Fruit fly (Drosophila melanogaster) whole organism, embryonic: ENCODE measurements around the gene gro.

Experiments used
- Asciz ChIP-seq: fragments of 200-800 bp; sonication (Bioruptor generic); optimal IDR thresholded peaks from 2 replicates; lab custom pipeline; 2017; ENCODE audit warnings: missing biosample characterization, mild to moderate bottlenecking, missing genetic modification characterization, missing genetic modification reagents
- Atf-2 ChIP-seq: fragments of 200-800 bp; sonication (Bioruptor generic); optimal IDR thresholded peaks from 2 replicates; lab custom pipeline; 2016; ENCODE audit warnings: missing biosample characterization, missing genetic modification characterization
- BtbVII ChIP-seq: fragments of 200-800 bp; sonication (Bioruptor generic); optimal IDR thresholded peaks from 3 replicates; lab custom pipeline; 2017; ENCODE audit warnings: missing biosample characterization, mild to moderate bottlenecking, missing genetic modification characterization
- CG1024 ChIP-seq: fragments of 200-800 bp; sonication (Bioruptor generic); IDR thresholded peaks from 2 replicates; pipeline ENCODE4 v1.3.6; 2022; ENCODE audit warnings: missing biosample characterization, missing genetic modification characterization
- CG10321 ChIP-seq: fragments of 200-800 bp; sonication (Bioruptor generic); IDR thresholded peaks from 2 replicates; pipeline ENCODE4 v1.3.6; 2022; ENCODE audit warnings: missing biosample characterization, missing genetic modification characterization
- CG10431 ChIP-seq: fragments of 200-800 bp; sonication (Bioruptor generic); optimal IDR thresholded peaks from 3 replicates; lab custom pipeline; 2018; ENCODE audit warnings: missing biosample characterization, mild to moderate bottlenecking, missing genetic modification characterization
- CG15696 ChIP-seq: fragments of 200-800 bp; sonication (Bioruptor generic); optimal IDR thresholded peaks from 2 replicates; lab custom pipeline; 2019; ENCODE audit warnings: missing biosample characterization, mild to moderate bottlenecking, missing genetic modification characterization, moderate library complexity
- CG17359 ChIP-seq: fragments of 200-800 bp; sonication (Bioruptor generic); optimal IDR thresholded peaks from 3 replicates; lab custom pipeline; 2018; ENCODE audit warnings: missing biosample characterization, mild to moderate bottlenecking, missing genetic modification characterization, moderate library complexity
- CG2116 ChIP-seq: fragments of 200-800 bp; sonication (Bioruptor generic); optimal IDR thresholded peaks from 3 replicates; lab custom pipeline; 2018; ENCODE audit warnings: missing biosample characterization, mild to moderate bottlenecking, missing genetic modification characterization
- CG2712 ChIP-seq: fragments of 200-800 bp; optimal IDR thresholded peaks from 3 replicates; lab custom pipeline; 2019; ENCODE audit warnings: missing biosample characterization, mild to moderate bottlenecking, missing genetic modification characterization, moderate library complexity
- CG31224 ChIP-seq: fragments of 200-800 bp; sonication (Bioruptor generic); IDR thresholded peaks from 2 replicates; pipeline ENCODE4 v1.3.6; 2022; ENCODE audit warnings: missing biosample characterization, missing genetic modification characterization
- CG3163 ChIP-seq: fragments of 200-800 bp; sonication (Bioruptor generic); optimal IDR thresholded peaks from 3 replicates; lab custom pipeline; 2016; ENCODE audit warnings: missing biosample characterization, missing genetic modification characterization
- CG34376 ChIP-seq: fragments of 200-800 bp; sonication (Bioruptor generic); optimal IDR thresholded peaks from 2 replicates; lab custom pipeline; 2018; ENCODE audit warnings: missing biosample characterization, mild to moderate bottlenecking, missing genetic modification characterization
- CG4282 ChIP-seq: fragments of 200-800 bp; sonication (Bioruptor generic); optimal IDR thresholded peaks from 2 replicates; lab custom pipeline; 2016; ENCODE audit warnings: missing biosample characterization, missing genetic modification characterization
- CG4424 ChIP-seq: fragments of 200-800 bp; sonication (Bioruptor generic); optimal IDR thresholded peaks from 3 replicates; lab custom pipeline; 2016; ENCODE audit warnings: missing biosample characterization, missing genetic modification characterization
- CG4617 ChIP-seq: fragments of 200-800 bp; sonication (Bioruptor generic); optimal IDR thresholded peaks from 3 replicates; lab custom pipeline; 2016; ENCODE audit warnings: missing biosample characterization, missing genetic modification characterization, borderline replicate concordance
- CG6175 ChIP-seq: fragments of 200-800 bp; sonication (Bioruptor generic); IDR thresholded peaks from 3 replicates; pipeline ENCODE4 v1.3.6; 2022; ENCODE audit warnings: missing biosample characterization, missing genetic modification characterization
- CG7372 ChIP-seq: fragments of 200-800 bp; sonication (Bioruptor generic); IDR thresholded peaks from 2 replicates; pipeline ENCODE4 v1.3.6; 2022; ENCODE audit warnings: missing biosample characterization, missing genetic modification characterization
- CG7556 ChIP-seq: fragments of 200-800 bp; sonication (Bioruptor generic); optimal IDR thresholded peaks from 2 replicates; lab custom pipeline; 2017; ENCODE audit warnings: missing biosample characterization, mild to moderate bottlenecking, missing genetic modification characterization
- CG8765 ChIP-seq: fragments of 200-800 bp; sonication (Bioruptor generic); IDR thresholded peaks from 2 replicates; pipeline ENCODE4 v1.3.6; 2022; ENCODE audit warnings: missing biosample characterization, missing genetic modification characterization
- CoRest ChIP-seq: fragments of 200-800 bp; sonication (Bioruptor generic); optimal IDR thresholded peaks from 3 replicates; lab custom pipeline; 2018; ENCODE audit warnings: missing biosample characterization, mild to moderate bottlenecking, missing genetic modification characterization, moderate library complexity
- D19B ChIP-seq: fragments of 200-800 bp; sonication (Bioruptor generic); optimal IDR thresholded peaks from 2 replicates; lab custom pipeline; 2017; ENCODE audit warnings: missing biosample characterization, mild to moderate bottlenecking, missing genetic modification characterization
- Lpt ChIP-seq: fragments of >200 bp; optimal IDR thresholded peaks from 2 replicates; lab custom pipeline; 2018; ENCODE audit warnings: missing biosample characterization, missing genetic modification characterization
- Max ChIP-seq: fragments of 200-800 bp; sonication (Bioruptor generic); optimal IDR thresholded peaks from 2 replicates; lab custom pipeline; 2016; ENCODE audit warnings: missing biosample characterization, mild to moderate bottlenecking, missing genetic modification characterization
- NFAT ChIP-seq: fragments of 200-800 bp; sonication (Bioruptor generic); IDR thresholded peaks from 2 replicates; pipeline ENCODE4 v1.3.6; 2022; ENCODE audit warnings: missing biosample characterization, missing genetic modification characterization
- Nf-YA ChIP-seq: fragments of 200-800 bp; sonication (Bioruptor generic); IDR thresholded peaks from 2 replicates; pipeline ENCODE4 v1.3.6; 2022; ENCODE audit warnings: missing biosample characterization, missing genetic modification characterization
- Oli ChIP-seq: fragments of 200-800 bp; sonication (Bioruptor generic); optimal IDR thresholded peaks from 2 replicates; lab custom pipeline; 2018; ENCODE audit warnings: missing biosample characterization, mild to moderate bottlenecking, missing genetic modification characterization, moderate library complexity
- Opbp ChIP-seq: fragments of 200-800 bp; sonication (Bioruptor generic); IDR thresholded peaks from 3 replicates; pipeline ENCODE4 v1.3.6; 2022; ENCODE audit warnings: missing biosample characterization, missing genetic modification characterization; ENCODE audit not compliant: partially characterized antibody
- Xrp1 ChIP-seq: fragments of 200-800 bp; sonication (Bioruptor generic); IDR thresholded peaks from 2 replicates; pipeline ENCODE4 v1.3.6; 2022; ENCODE audit warnings: missing biosample characterization, missing genetic modification characterization
- aop ChIP-seq: fragments of 200-800 bp; sonication (Bioruptor generic); IDR thresholded peaks from 2 replicates; pipeline ENCODE4 v1.3.6; 2022; ENCODE audit warnings: missing biosample characterization, missing genetic modification characterization
- crc ChIP-seq: fragments of 200-800 bp; sonication (Bioruptor generic); optimal IDR thresholded peaks from 2 replicates; lab custom pipeline; 2016; ENCODE audit warnings: missing biosample characterization, missing genetic modification characterization
- crp ChIP-seq, 2 experiments: fragments of 200-800 bp; sonication (Bioruptor generic); optimal IDR thresholded peaks; 2 replicates in 1 of 2; 3 replicates in 1 of 2; lab custom pipeline; 2017; ENCODE audit warnings: missing biosample characterization in 2 of 2, missing genetic modification characterization in 2 of 2, mild to moderate bottlenecking in 1 of 2, moderate library complexity in 1 of 2
- gcm2 ChIP-seq: fragments of 200-800 bp; sonication (Bioruptor generic); optimal IDR thresholded peaks from 2 replicates; lab custom pipeline; 2016; ENCODE audit warnings: missing biosample characterization, missing genetic modification characterization
- hbn ChIP-seq: fragments of 200-800 bp; sonication (Bioruptor generic); IDR thresholded peaks from 2 replicates; pipeline ENCODE4 v1.3.6; 2022; ENCODE audit warnings: missing biosample characterization, missing genetic modification characterization; ENCODE audit not compliant: partially characterized antibody
- jigr1 ChIP-seq: fragments of 200-800 bp; sonication (Bioruptor generic); IDR thresholded peaks from 3 replicates; pipeline ENCODE4 v1.3.6; 2022; ENCODE audit warnings: missing biosample characterization, missing genetic modification characterization
- kah ChIP-seq: fragments of 200-800 bp; sonication (Bioruptor generic); optimal IDR thresholded peaks from 2 replicates; lab custom pipeline; 2018; ENCODE audit warnings: missing biosample characterization, mild to moderate bottlenecking, missing genetic modification characterization
- klu ChIP-seq: fragments of 200-800 bp; sonication (Bioruptor generic); IDR thresholded peaks from 2 replicates; pipeline ENCODE4 v1.3.6; 2022; ENCODE audit warnings: missing biosample characterization, missing genetic modification characterization
- lilli ChIP-seq: fragments of 200-800 bp; sonication (Bioruptor generic); optimal IDR thresholded peaks from 3 replicates; lab custom pipeline; 2016; ENCODE audit warnings: missing biosample characterization, missing genetic modification characterization
- oc ChIP-seq: fragments of 200-800 bp; sonication (Bioruptor generic); optimal IDR thresholded peaks from 2 replicates; lab custom pipeline; 2018; ENCODE audit warnings: missing biosample characterization, mild to moderate bottlenecking, missing genetic modification characterization, moderate library complexity
- pfk ChIP-seq: fragments of 200-800 bp; sonication (Bioruptor generic); optimal IDR thresholded peaks from 2 replicates; lab custom pipeline; 2018; ENCODE audit warnings: missing biosample characterization, mild to moderate bottlenecking, missing genetic modification characterization, moderate library complexity
- pum ChIP-seq: fragments of 200-800 bp; sonication (Bioruptor generic); optimal IDR thresholded peaks from 2 replicates; lab custom pipeline; 2016; ENCODE audit warnings: missing biosample characterization, missing genetic modification characterization
- schlank ChIP-seq: fragments of 200-800 bp; sonication (Bioruptor generic); optimal IDR thresholded peaks from 2 replicates; lab custom pipeline; 2018; ENCODE audit warnings: missing biosample characterization, mild to moderate bottlenecking, missing genetic modification characterization
- sima ChIP-seq: fragments of 200-800 bp; sonication (Bioruptor generic); optimal IDR thresholded peaks from 2 replicates; lab custom pipeline; 2016; ENCODE audit warnings: missing biosample characterization, missing genetic modification characterization
- stc ChIP-seq: fragments of 200-800 bp; sonication (Bioruptor generic); IDR thresholded peaks from 2 replicates; pipeline ENCODE4 v1.3.6; 2022; ENCODE audit warnings: missing biosample characterization, missing genetic modification characterization
- tll ChIP-seq, 2 experiments: fragments of 200-800 bp in 1 of 2; fragments of >200 bp in 1 of 2; sonication (Bioruptor generic) in 1 of 2; optimal IDR thresholded peaks; 2 replicates each; lab custom pipeline; 2017 to 2019; ENCODE audit warnings: missing biosample characterization in 2 of 2, missing genetic modification characterization in 2 of 2, mild to moderate bottlenecking in 1 of 2, moderate library complexity in 1 of 2
- tx ChIP-seq: fragments of 200-800 bp; sonication (Bioruptor generic); optimal IDR thresholded peaks from 2 replicates; lab custom pipeline; 2016; ENCODE audit warnings: missing biosample characterization, missing genetic modification characterization
- unc-4 ChIP-seq: fragments of 200-800 bp; sonication (Bioruptor generic); IDR thresholded peaks from 2 replicates; pipeline ENCODE4 v1.3.6; 2022; ENCODE audit warnings: missing biosample characterization, missing genetic modification characterization; ENCODE audit not compliant: partially characterized antibody
- unpg ChIP-seq: fragments of 200-800 bp; sonication (Bioruptor generic); optimal IDR thresholded peaks from 3 replicates; lab custom pipeline; 2018; ENCODE audit warnings: missing biosample characterization, mild to moderate bottlenecking, missing genetic modification characterization, moderate library complexity
- wek ChIP-seq: fragments of 200-800 bp; sonication (Bioruptor generic); optimal IDR thresholded peaks from 3 replicates; lab custom pipeline; 2018; ENCODE audit warnings: missing biosample characterization, mild to moderate bottlenecking, missing genetic modification characterization, moderate library complexity

The gro gene

DNA sequence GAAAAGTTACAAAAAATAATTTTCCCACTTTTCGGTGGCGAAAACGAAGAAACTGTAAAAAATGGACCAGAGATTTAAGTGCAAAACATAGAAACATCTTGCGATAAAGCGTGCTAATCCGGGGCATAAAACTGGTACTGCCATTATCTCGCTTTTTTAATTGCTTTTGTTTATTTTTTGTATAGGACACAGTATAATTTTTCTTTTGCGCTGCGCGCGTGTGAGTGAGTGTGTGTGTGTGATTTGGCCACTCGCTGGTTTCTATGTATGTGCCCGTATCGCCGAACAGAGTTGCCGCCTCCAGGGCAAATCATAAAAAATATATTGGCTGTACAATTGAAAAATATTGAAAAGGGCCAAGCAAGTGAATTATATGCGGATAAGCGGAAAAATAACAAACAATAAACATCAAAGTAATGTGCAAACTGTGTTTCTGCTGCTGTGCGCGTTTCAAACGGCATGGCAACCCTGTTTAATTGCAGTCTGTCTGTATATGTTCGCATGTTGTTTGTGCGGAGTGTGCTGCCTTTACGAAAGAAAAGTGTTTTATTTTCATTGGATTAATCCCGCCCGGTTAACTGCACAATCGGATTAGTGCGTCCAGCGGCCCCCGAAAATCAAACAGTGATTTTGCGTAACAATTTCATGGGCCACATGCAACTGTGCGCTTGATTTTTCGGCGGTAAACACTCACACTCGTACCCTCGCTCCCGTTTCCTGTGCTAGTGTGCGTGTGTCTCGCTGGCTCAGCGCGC lies 772 bp downstream of the gro start (continued):
- TF ChIP-seq jigr1, result peak; percentile 91
- TF ChIP-seq pum, result peak; percentile 96
- TF ChIP-seq stc (GFP tag; lab: Robert Waterston, UW), result peak; percentile 97
- peak; percentile 76 for TF ChIP-seq CG15696 (tag; lab: Kevin White, UChicago)
- TF ChIP-seq CG4617 (GFP tag; lab: Kevin White, UChicago), result peak; percentile 97
- TF ChIP-seq crp (GFP tag; optimal IDR thresholded peaks at IDR 0.05; lab: Kevin White, UChicago), result peak in 1 of 2 experiments; percentile 65
- peak; percentile 95 for TF ChIP-seq CG7372 (GFP tag; lab: Robert Waterston, UW)
- no peak for TF ChIP-seq unc-4
- peak; percentile 69 for TF ChIP-seq CG34376 (GFP tag; lab: Kevin White, UChicago)
- peak; percentile 92 for TF ChIP-seq klu
- no peak for TF ChIP-seq hbn (GFP tag; lab: Robert Waterston, UW)
- TF ChIP-seq Xrp1 (GFP tag; lab: Robert Waterston, UW), result peak; percentile 98
- TF ChIP-seq Opbp (GFP tag; lab: Robert Waterston, UW), result no peak
- TF ChIP-seq CG4424 (GFP tag; lab: Kevin White, UChicago), result peak; percentile 97
- peak; percentile 79 for TF ChIP-seq kah (GFP tag; lab: Kevin White, UChicago)
- TF ChIP-seq CG2712 (tag; lab: Kevin White, UChicago), result peak; percentile 95
- TF ChIP-seq CG8765 (GFP tag; lab: Robert Waterston, UW), result peak; percentile 94
- TF ChIP-seq sima (GFP tag; lab: Kevin White, UChicago), result peak; percentile 90
- peak; percentile 77 for TF ChIP-seq CG10431
- peak; percentile 94 for TF ChIP-seq BtbVII (GFP tag; lab: Kevin White, UChicago)
- peak; percentile 93 for TF ChIP-seq CG31224
- no peak for TF ChIP-seq oc (tag; lab: Kevin White, UChicago)
- TF ChIP-seq pfk, result peak; percentile 9
- peak; percentile 97 for TF ChIP-seq tx
- TF ChIP-seq CG4282, result peak; percentile 94
- TF ChIP-seq crc, result peak; percentile 96
- peak; percentile 92 for TF ChIP-seq CG2116 (GFP tag; lab: Kevin White, UChicago)
- TF ChIP-seq wek (GFP tag; lab: Kevin White, UChicago), result peak; percentile 85
- peak; percentile 97 for TF ChIP-seq unpg (GFP tag; lab: Kevin White, UChicago)
- TF ChIP-seq CG3163 (GFP tag; lab: Kevin White, UChicago), result peak; percentile 88
- peak; percentile 96 for TF ChIP-seq Max
- TF ChIP-seq Nf-YA (GFP tag; lab: Robert Waterston, UW), result peak; percentile 91
- peak; percentile 96 for TF ChIP-seq NFAT
- peak in 1 of 2 experiments; percentile 51 for TF ChIP-seq tll (GFP tag; optimal IDR thresholded peaks at IDR 0.05; lab: Kevin White, UChicago)
- TF ChIP-seq Atf-2 (GFP tag; lab: Kevin White, UChicago), result peak; percentile 98
- peak; percentile 92 for TF ChIP-seq CG1024 (GFP tag; lab: Robert Waterston, UW)
- TF ChIP-seq Lpt (GFP tag; lab: Kevin White, UChicago), result no peak
- peak; percentile 82 for TF ChIP-seq CG10321
- peak; percentile 92 for TF ChIP-seq Asciz (GFP tag; lab: Kevin White, UChicago)
- peak; percentile 96 for TF ChIP-seq CoRest (tag; lab: Kevin White, UChicago)
- TF ChIP-seq CG17359 (tag; lab: Kevin White, UChicago), result peak; percentile 96
- TF ChIP-seq D19B (GFP tag; lab: Kevin White, UChicago), result peak; percentile 88
- TF ChIP-seq gcm2 (GFP tag; lab: Kevin White, UChicago), result peak; percentile 94
- TF ChIP-seq CG7556, result peak; percentile 95
- peak; percentile 93 for TF ChIP-seq schlank (tag; lab: Kevin White, UChicago)
- peak; percentile 98 for TF ChIP-seq lilli (GFP tag; lab: Kevin White, UChicago)
- TF ChIP-seq CG6175 (GFP tag; lab: Robert Waterston, UW), result peak; percentile 90
- TF ChIP-seq aop (GFP tag; lab: Robert Waterston, UW), result peak; percentile 92
- TF ChIP-seq Oli, result peak; percentile 96
